Worm (Caenorhabditis elegans): ENCODE data around the gene F41D9.2.

The F41D9.2 gene

DNA sequence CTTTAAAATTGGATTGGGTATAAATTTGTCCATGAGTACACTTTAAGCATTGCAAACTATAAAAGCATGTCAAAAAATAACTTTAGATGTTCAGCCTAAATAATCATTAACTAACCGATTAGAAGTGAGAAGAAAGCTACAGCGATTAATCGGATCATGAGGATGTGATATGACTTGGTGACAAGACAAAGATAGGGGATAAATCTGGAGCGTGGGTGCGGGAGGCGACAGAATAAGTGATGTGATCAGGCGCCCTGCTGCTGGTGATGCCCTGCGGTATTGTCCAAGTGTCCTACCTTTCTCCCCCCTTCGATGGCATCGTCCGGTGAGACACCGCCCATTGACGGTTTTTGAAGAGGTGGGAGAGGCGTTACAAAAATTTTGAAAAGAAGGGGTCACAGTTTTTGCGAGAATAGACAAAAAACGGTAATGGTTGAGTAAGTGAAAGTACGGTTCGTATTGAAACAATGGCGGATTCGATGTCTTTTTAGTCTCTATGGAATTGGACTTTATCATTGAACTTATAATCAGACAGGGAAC, at the start of gene F41D9.2:
F41D9.2 (minus strand) TSS at position 304 of the 540 bp plus-strand sequence.
- no peak for TF ChIP-seq lsy-2 (tag; optimal IDR thresholded peaks at IDR 0.05)

DNA sequence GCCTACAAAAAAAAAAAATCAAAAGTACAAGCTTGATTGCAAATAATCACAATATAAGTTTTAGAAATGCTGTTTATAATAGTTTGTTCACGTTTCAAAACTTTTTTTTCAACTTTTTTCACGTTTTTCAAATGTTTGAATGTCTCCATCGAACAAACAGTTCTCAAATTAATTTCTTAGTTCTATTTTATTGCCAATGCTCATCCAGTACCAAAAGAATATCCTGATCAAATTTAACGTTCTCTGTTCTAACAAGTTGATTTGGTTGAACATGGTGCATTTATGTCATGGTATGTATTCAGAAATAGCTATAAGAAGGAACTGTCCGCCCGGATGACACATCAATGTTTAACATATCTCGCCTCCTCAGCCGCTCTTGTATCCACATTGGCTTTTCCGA, 47.6 kb upstream of the F41D9.2 start, which contains the start of gene kin-9:
kin-9 (plus strand) TSS at position 301 of the 400 bp plus-strand sequence.
- TF ChIP-seq drap-1 (GFP tag; optimal IDR thresholded peaks at IDR 0.05) (no peak), lsy-2 (tag; optimal IDR thresholded peaks at IDR 0.05) (no peak), mab-5 (tag; optimal IDR thresholded peaks at IDR 0.05) (no peak), mep-1 (tag; optimal IDR thresholded peaks at IDR 0.05) (no peak), ceh-39 (tag; optimal IDR thresholded peaks at IDR 0.05) (no peak), ces-1 (GFP tag; optimal IDR thresholded peaks at IDR 0.05) (no peak), elt-3 (tag; optimal IDR thresholded peaks at IDR 0.05) (no peak), cnd-1 (tag; optimal IDR thresholded peaks at IDR 0.05) (no peak), ham-2 (GFP tag; optimal IDR thresholded peaks at IDR 0.05) (no peak), nhr-12 (tag; optimal IDR thresholded peaks at IDR 0.05) (no peak), lin-32 (GFP tag; optimal IDR thresholded peaks at IDR 0.05) (no peak), bed-3 (GFP tag; optimal IDR thresholded peaks at IDR 0.05) (no peak), unc-62 (GFP tag; optimal IDR thresholded peaks at IDR 0.05) (no peak), flh-1 (GFP tag; optimal IDR thresholded peaks at IDR 0.05) (no peak), unc-39 (tag; optimal IDR thresholded peaks at IDR 0.05) (no peak), M03D4.4 (tag; optimal IDR thresholded peaks at IDR 0.05) (no peak), sem-2 (GFP tag; optimal IDR thresholded peaks at IDR 0.05) (no peak)

DNA sequence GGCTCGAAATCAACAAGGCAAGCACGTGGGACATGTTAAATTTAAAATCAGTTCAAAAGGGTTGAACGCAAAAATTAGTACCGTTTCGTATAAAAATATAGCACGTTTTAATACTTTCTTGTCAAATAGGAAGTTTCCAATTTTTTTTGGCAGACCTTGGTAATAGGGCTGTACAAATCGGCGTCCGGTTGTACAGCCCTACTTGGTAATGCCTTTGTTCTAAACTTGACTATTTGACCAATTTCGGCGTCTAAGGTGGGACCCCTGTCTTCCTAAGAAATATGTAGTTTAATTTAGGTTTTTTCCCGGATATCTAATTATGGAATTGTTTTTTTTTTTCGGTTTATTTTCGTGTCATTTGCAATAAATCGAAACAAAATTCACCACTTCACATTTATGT, 44.8 kb upstream of the F41D9.2 start:
- TF ChIP-seq unc-62 (GFP tag; optimal IDR thresholded peaks at IDR 0.05) (no peak), elt-3 (tag; optimal IDR thresholded peaks at IDR 0.05) (no peak), M03D4.4 (tag; optimal IDR thresholded peaks at IDR 0.05) (no peak), sptf-1 (tag; optimal IDR thresholded peaks at IDR 0.05) (no peak), nhr-28 (tag; optimal IDR thresholded peaks at IDR 0.05) (no peak), blmp-1 (tag; optimal IDR thresholded peaks at IDR 0.05) (no peak)

DNA sequence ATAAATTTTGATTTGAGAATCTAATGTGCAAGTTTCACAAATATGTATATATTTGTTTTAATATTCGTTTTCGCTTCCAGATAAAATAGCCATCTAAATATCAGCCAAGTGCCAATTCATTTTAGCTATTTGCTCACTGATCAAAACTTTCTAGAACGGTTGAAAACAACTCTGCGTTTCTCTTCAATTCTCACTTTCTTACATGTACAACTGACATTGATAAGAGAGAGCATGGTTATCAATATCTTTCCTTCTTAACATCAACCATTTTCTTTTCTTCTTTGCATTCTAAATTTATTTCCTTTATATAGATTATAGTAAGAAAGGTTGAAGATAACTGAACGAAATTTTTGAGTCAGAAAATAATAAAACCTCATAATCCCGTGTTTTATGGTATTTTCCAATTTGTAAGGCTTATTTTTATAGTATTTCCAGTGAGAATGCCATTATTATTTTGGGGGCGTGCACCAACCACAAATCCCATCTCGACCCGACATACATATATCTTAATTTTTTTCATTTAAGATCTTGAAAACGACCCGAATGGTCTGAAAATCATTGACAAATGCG, 43.7 kb upstream of the F41D9.2 start, which contains the start of gene F08F1.3:
F08F1.3 (plus strand) TSS at position 520 of the 570 bp plus-strand sequence.
- TF ChIP-seq ceh-83 (GFP tag; optimal IDR thresholded peaks at IDR 0.05) (no peak), ceh-43 (GFP tag; optimal IDR thresholded peaks at IDR 0.05) (no peak), lsy-2 (tag; optimal IDR thresholded peaks at IDR 0.05) (no peak), ztf-11 (tag; optimal IDR thresholded peaks at IDR 0.05) (no peak), ceh-39 (tag; optimal IDR thresholded peaks at IDR 0.05) (no peak), lin-32 (GFP tag; optimal IDR thresholded peaks at IDR 0.05) (no peak), unc-120 (tag; optimal IDR thresholded peaks at IDR 0.05; ENCODE audit: poor library complexity, severe bottlenecking) (no peak), ces-1 (GFP tag; optimal IDR thresholded peaks at IDR 0.05) (no peak)

DNA sequence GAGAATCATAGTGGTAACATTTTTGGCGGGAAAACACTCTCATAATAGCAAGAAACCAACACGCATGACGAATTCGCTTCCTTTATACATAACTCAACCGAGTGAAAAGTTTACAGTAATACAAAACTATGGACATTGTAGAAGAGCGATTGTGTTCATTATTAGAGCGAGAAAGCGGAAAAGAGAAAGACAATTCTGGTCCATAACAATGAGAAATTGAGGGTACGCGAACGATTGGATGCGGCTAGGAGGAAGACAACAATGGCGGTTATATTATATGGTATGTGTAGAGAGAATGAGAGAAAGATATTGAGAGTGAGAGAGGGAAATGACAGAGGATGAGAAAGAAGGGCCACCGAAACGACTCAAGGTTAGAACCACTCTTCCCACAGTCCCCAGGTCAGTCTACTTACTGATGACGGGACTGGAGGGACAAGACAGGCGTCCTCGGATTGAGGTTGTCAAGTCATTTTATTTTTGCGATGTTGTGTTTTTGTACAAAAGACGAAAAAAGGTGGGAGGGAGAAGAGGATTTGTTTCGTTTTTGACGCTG, 41.5 kb upstream of the F41D9.2 start:
- TF ChIP-seq mls-2 (tag; optimal IDR thresholded peaks at IDR 0.05) (peak; percentile 16), sptf-1 (tag; optimal IDR thresholded peaks at IDR 0.05) (no peak), ceh-83 (GFP tag; optimal IDR thresholded peaks at IDR 0.05) (no peak), sem-2 (GFP tag; optimal IDR thresholded peaks at IDR 0.05) (no peak), elt-3 (tag; optimal IDR thresholded peaks at IDR 0.05) (peak; percentile 26), ham-2 (GFP tag; optimal IDR thresholded peaks at IDR 0.05) (peak; percentile 72)

DNA sequence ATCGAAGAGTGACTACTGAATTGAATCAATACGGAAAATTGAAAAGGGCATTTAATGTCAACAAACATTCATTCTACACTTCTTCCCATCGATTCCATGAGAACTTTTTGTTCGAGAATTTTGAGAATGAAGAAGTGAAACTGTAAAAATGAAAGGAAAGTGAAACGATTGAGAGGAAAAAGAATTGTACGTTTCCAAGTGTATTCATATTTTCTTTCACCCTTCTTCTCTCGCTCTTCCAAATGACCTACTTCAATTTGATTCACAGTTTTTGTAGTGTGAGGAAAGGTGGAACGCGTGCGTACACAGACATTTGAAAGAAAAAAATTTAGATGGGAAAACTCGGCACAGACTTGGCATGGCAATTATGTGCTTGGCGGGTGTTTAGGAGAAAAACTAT, 39.5 kb upstream of the F41D9.2 start:
- no peak for TF ChIP-seq sem-2 (GFP tag; optimal IDR thresholded peaks at IDR 0.05)
- no peak for TF ChIP-seq lsy-2 (tag; optimal IDR thresholded peaks at IDR 0.05)
- no peak for TF ChIP-seq ces-1 (GFP tag; optimal IDR thresholded peaks at IDR 0.05)
- TF ChIP-seq nhr-76 (tag; optimal IDR thresholded peaks at IDR 0.05) = no peak
- no peak for TF ChIP-seq nhr-237 (tag; optimal IDR thresholded peaks at IDR 0.05)
- no peak for TF ChIP-seq nhr-28 (tag; optimal IDR thresholded peaks at IDR 0.05)
- no peak for TF ChIP-seq lin-13 (tag; optimal IDR thresholded peaks at IDR 0.05)
- TF ChIP-seq bed-3 (GFP tag; optimal IDR thresholded peaks at IDR 0.05) = no peak
- TF ChIP-seq cnd-1 (tag; optimal IDR thresholded peaks at IDR 0.05) = no peak
- TF ChIP-seq ztf-11 (tag; optimal IDR thresholded peaks at IDR 0.05) = no peak
- TF ChIP-seq zip-8 (tag; optimal IDR thresholded peaks at IDR 0.05) = no peak
- no peak for TF ChIP-seq drap-1 (GFP tag; optimal IDR thresholded peaks at IDR 0.05)
- no peak for TF ChIP-seq unc-120 (tag; optimal IDR thresholded peaks at IDR 0.05; ENCODE audit: poor library complexity, severe bottlenecking)
- no peak for TF ChIP-seq blmp-1 (tag; optimal IDR thresholded peaks at IDR 0.05)
- no peak for TF ChIP-seq elt-3 (tag; optimal IDR thresholded peaks at IDR 0.05)
- TF ChIP-seq ceh-83 (GFP tag; optimal IDR thresholded peaks at IDR 0.05) = no peak
- TF ChIP-seq mab-5 (tag; optimal IDR thresholded peaks at IDR 0.05) = no peak
- TF ChIP-seq unc-62 (GFP tag; optimal IDR thresholded peaks at IDR 0.05) = no peak
- TF ChIP-seq unc-39 (tag; optimal IDR thresholded peaks at IDR 0.05) = no peak
- no peak for TF ChIP-seq ceh-39 (tag; optimal IDR thresholded peaks at IDR 0.05)
